Fruit fly (Drosophila melanogaster) whole organism, embryonic: ENCODE data around the gene CG12012.

Experiments used
- CG10543 ChIP-seq: fragments of 200-800 bp; sonication (Bioruptor generic); optimal IDR thresholded peaks from 3 replicates; lab custom pipeline; 2017; ENCODE audit warnings: missing biosample characterization, mild to moderate bottlenecking, missing genetic modification characterization, moderate library complexity
- CG10959 ChIP-seq: fragments of 200-800 bp; sonication (Bioruptor generic); IDR thresholded peaks from 2 replicates; pipeline ENCODE4 v1.3.6; 2022; ENCODE audit warnings: missing biosample characterization, missing genetic modification characterization
- CG12104 ChIP-seq: fragments of 200-800 bp; sonication (Bioruptor generic); optimal IDR thresholded peaks from 3 replicates; lab custom pipeline; 2016; ENCODE audit warnings: missing biosample characterization, missing genetic modification characterization
- CG12744 ChIP-seq: fragments of 200-800 bp; sonication (Bioruptor generic); optimal IDR thresholded peaks from 2 replicates; lab custom pipeline; 2016; ENCODE audit warnings: missing biosample characterization, missing genetic modification characterization
- CG13287 ChIP-seq: fragments of 200-800 bp; sonication (Bioruptor generic); IDR thresholded peaks from 2 replicates; pipeline ENCODE4 v1.3.6; 2022; ENCODE audit warnings: missing biosample characterization, missing genetic modification characterization; ENCODE audit not compliant: partially characterized antibody
- CG14014 ChIP-seq: fragments of 200-800 bp; sonication (Bioruptor generic); IDR thresholded peaks from 2 replicates; pipeline ENCODE4 v1.3.6; 2022; ENCODE audit warnings: missing biosample characterization, missing genetic modification characterization
- CG14050 ChIP-seq: fragments of 200-800 bp; sonication (Bioruptor generic); IDR thresholded peaks from 3 replicates; pipeline ENCODE4 v1.3.6; 2022; ENCODE audit warnings: missing biosample characterization, missing genetic modification characterization
- CG17829 ChIP-seq: fragments of 200-800 bp; optimal IDR thresholded peaks from 2 replicates; lab custom pipeline; 2019; ENCODE audit warnings: missing biosample characterization, mild to moderate bottlenecking, missing genetic modification characterization, moderate library complexity
- CG1832 ChIP-seq: fragments of 200-800 bp; sonication (Bioruptor generic); optimal IDR thresholded peaks from 2 replicates; lab custom pipeline; 2017; ENCODE audit warnings: missing biosample characterization, mild to moderate bottlenecking, missing genetic modification characterization, inconsistent platforms
- CG18476 ChIP-seq: fragments of 200-800 bp; sonication (Bioruptor generic); optimal IDR thresholded peaks from 2 replicates; lab custom pipeline; 2016; ENCODE audit warnings: missing biosample characterization, mild to moderate bottlenecking, missing genetic modification characterization
- CG2116 ChIP-seq: fragments of 200-800 bp; sonication (Bioruptor generic); optimal IDR thresholded peaks from 3 replicates; lab custom pipeline; 2018; ENCODE audit warnings: missing biosample characterization, mild to moderate bottlenecking, missing genetic modification characterization
- CG2129 ChIP-seq: fragments of 200-800 bp; sonication (Bioruptor generic); IDR thresholded peaks from 2 replicates; pipeline ENCODE4 v1.3.6; 2022; ENCODE audit warnings: missing biosample characterization, missing genetic modification characterization; ENCODE audit not compliant: partially characterized antibody
- CG2199 ChIP-seq: fragments of 200-800 bp; sonication (Bioruptor generic); IDR thresholded peaks from 3 replicates; pipeline ENCODE4 v1.3.6; 2022; ENCODE audit warnings: missing biosample characterization, missing genetic modification characterization
- CG32532 ChIP-seq: fragments of 200-800 bp; sonication (Bioruptor generic); IDR thresholded peaks from 2 replicates; pipeline ENCODE4 v1.3.6; 2022; ENCODE audit warnings: missing biosample characterization, missing genetic modification characterization
- CG9876 ChIP-seq: fragments of 200-800 bp; sonication (Bioruptor generic); optimal IDR thresholded peaks from 2 replicates; lab custom pipeline; 2016; ENCODE audit warnings: missing biosample characterization, missing genetic modification characterization
- Drgx ChIP-seq: fragments of 200-800 bp; sonication (Bioruptor generic); IDR thresholded peaks from 2 replicates; pipeline ENCODE4 v1.3.6; 2022; ENCODE audit warnings: missing biosample characterization, missing genetic modification characterization
- Ets97D ChIP-seq: fragments of 200-800 bp; sonication (Bioruptor generic); optimal IDR thresholded peaks from 3 replicates; lab custom pipeline; 2016; ENCODE audit warnings: missing biosample characterization, missing genetic modification characterization
- Fer2 ChIP-seq: fragments of 200-800 bp; sonication (Bioruptor generic); optimal IDR thresholded peaks from 2 replicates; lab custom pipeline; 2018; ENCODE audit warnings: missing biosample characterization, mild to moderate bottlenecking, missing genetic modification characterization, moderate library complexity
- HHEX ChIP-seq: fragments of 200-800 bp; sonication (Bioruptor generic); optimal IDR thresholded peaks from 3 replicates; lab custom pipeline; 2017; ENCODE audit warnings: missing biosample characterization, mild to moderate bottlenecking, missing genetic modification characterization, missing genetic modification reagents
- HmgD ChIP-seq: fragments of 200-800 bp; sonication (Bioruptor generic); optimal IDR thresholded peaks from 3 replicates; lab custom pipeline; 2016; ENCODE audit warnings: missing biosample characterization, missing genetic modification characterization
- Kr ChIP-seq: fragments of 200-800 bp; sonication (Bioruptor generic); optimal IDR thresholded peaks from 2 replicates; lab custom pipeline; 2017; ENCODE audit warnings: missing biosample characterization, mild to moderate bottlenecking, missing genetic modification characterization
- NC2β ChIP-seq: fragments of 200-800 bp; sonication (Bioruptor generic); optimal IDR thresholded peaks from 2 replicates; lab custom pipeline; 2016; ENCODE audit warnings: missing biosample characterization, missing genetic modification characterization
- Pdp1 ChIP-seq, 2 experiments: fragments of 200-800 bp; sonication (Bioruptor generic); optimal IDR thresholded peaks; 3 replicates each; lab custom pipeline; 2016; ENCODE audit warnings: missing biosample characterization in 2 of 2, missing genetic modification characterization in 2 of 2, mild to moderate bottlenecking in 1 of 2, moderate library complexity in 1 of 2
- Poxn ChIP-seq: fragments of 200-800 bp; sonication (Bioruptor generic); IDR thresholded peaks from 2 replicates; pipeline ENCODE4 v1.3.6; 2022; ENCODE audit warnings: missing biosample characterization, missing genetic modification characterization
- Ravus ChIP-seq: fragments of 200-800 bp; sonication (Bioruptor generic); IDR thresholded peaks from 2 replicates; pipeline ENCODE4 v1.3.6; 2022; ENCODE audit warnings: missing biosample characterization, missing genetic modification characterization
- Sry-β ChIP-seq: fragments of 200-800 bp; sonication (Bioruptor generic); optimal IDR thresholded peaks from 2 replicates; lab custom pipeline; 2018; ENCODE audit warnings: missing biosample characterization, mild to moderate bottlenecking, missing genetic modification characterization, moderate library complexity
- ap ChIP-seq: fragments of 200-800 bp; sonication (Bioruptor generic); IDR thresholded peaks from 2 replicates; pipeline ENCODE4 v1.3.6; 2022; ENCODE audit warnings: missing biosample characterization, missing genetic modification characterization
- ase ChIP-seq: fragments of 200-800 bp; sonication (Bioruptor generic); IDR thresholded peaks from 3 replicates; pipeline ENCODE4 v1.3.6; 2022; ENCODE audit warnings: missing biosample characterization, missing genetic modification characterization
- az2 ChIP-seq: fragments of 200-800 bp; sonication (Bioruptor generic); optimal IDR thresholded peaks from 3 replicates; lab custom pipeline; 2016; ENCODE audit warnings: missing biosample characterization, missing genetic modification characterization
- cato ChIP-seq: fragments of 200-800 bp; sonication (Bioruptor generic); optimal IDR thresholded peaks from 2 replicates; lab custom pipeline; 2016; ENCODE audit warnings: missing biosample characterization, missing genetic modification characterization, borderline replicate concordance
- ci ChIP-seq: fragments of 200-800 bp; sonication (Bioruptor generic); IDR thresholded peaks from 3 replicates; pipeline ENCODE4 v1.3.6; 2022; ENCODE audit warnings: missing biosample characterization, missing genetic modification characterization
- crp ChIP-seq, 2 experiments: fragments of 200-800 bp; sonication (Bioruptor generic); optimal IDR thresholded peaks; 2 replicates in 1 of 2; 3 replicates in 1 of 2; lab custom pipeline; 2017; ENCODE audit warnings: missing biosample characterization in 2 of 2, missing genetic modification characterization in 2 of 2, mild to moderate bottlenecking in 1 of 2, moderate library complexity in 1 of 2
- dati ChIP-seq: fragments of 200-800 bp; sonication (Bioruptor generic); IDR thresholded peaks from 2 replicates; pipeline ENCODE4 v1.3.6; 2022; ENCODE audit warnings: missing biosample characterization, missing genetic modification characterization
- dysf ChIP-seq: fragments of 200-800 bp; sonication (Bioruptor generic); IDR thresholded peaks from 3 replicates; pipeline ENCODE4 v1.3.6; 2022; ENCODE audit warnings: missing biosample characterization, missing genetic modification characterization
- ewg ChIP-seq: fragments of 200-800 bp; sonication (Bioruptor generic); optimal IDR thresholded peaks from 3 replicates; lab custom pipeline; 2017; ENCODE audit warnings: mild to moderate bottlenecking, missing biosample characterization, missing genetic modification reagents, missing genetic modification characterization
- fd96Cb ChIP-seq: fragments of 200-800 bp; sonication (Bioruptor generic); optimal IDR thresholded peaks from 2 replicates; lab custom pipeline; 2018; ENCODE audit warnings: missing biosample characterization, mild to moderate bottlenecking, missing genetic modification characterization, moderate library complexity
- gfzf ChIP-seq: fragments of 200-800 bp; sonication (Bioruptor generic); optimal IDR thresholded peaks from 2 replicates; lab custom pipeline; 2016; ENCODE audit warnings: missing biosample characterization, mild to moderate bottlenecking, missing genetic modification characterization, moderate library complexity
- oc ChIP-seq: fragments of 200-800 bp; sonication (Bioruptor generic); optimal IDR thresholded peaks from 2 replicates; lab custom pipeline; 2018; ENCODE audit warnings: missing biosample characterization, mild to moderate bottlenecking, missing genetic modification characterization, moderate library complexity
- odd ChIP-seq: fragments of 200-800 bp; sonication (Bioruptor generic); optimal IDR thresholded peaks from 2 replicates; lab custom pipeline; 2017; ENCODE audit warnings: missing biosample characterization, mild to moderate bottlenecking, missing genetic modification characterization
- peb ChIP-seq: fragments of 200-800 bp; sonication (Bioruptor generic); IDR thresholded peaks from 2 replicates; pipeline ENCODE4 v1.3.6; 2022; ENCODE audit warnings: missing biosample characterization, missing genetic modification characterization
- pzg ChIP-seq: fragments of 200-800 bp; sonication (Bioruptor generic); optimal IDR thresholded peaks from 3 replicates; lab custom pipeline; 2018; ENCODE audit warnings: missing biosample characterization, mild to moderate bottlenecking, missing genetic modification characterization, moderate library complexity
- sob ChIP-seq: fragments of 200-800 bp; sonication (Bioruptor generic); IDR thresholded peaks from 2 replicates; pipeline ENCODE4 v1.3.6; 2022; ENCODE audit warnings: missing biosample characterization, missing genetic modification characterization
- tgo ChIP-seq: fragments of 200-800 bp; sonication (Bioruptor generic); IDR thresholded peaks from 3 replicates; pipeline ENCODE4 v1.3.6; 2022; ENCODE audit warnings: missing biosample characterization, missing genetic modification characterization
- trem ChIP-seq: fragments of 200-800 bp; optimal IDR thresholded peaks from 3 replicates; lab custom pipeline; 2019; ENCODE audit warnings: missing biosample characterization, mild to moderate bottlenecking, missing genetic modification characterization, moderate library complexity
- tup ChIP-seq: fragments of 200-800 bp; sonication (Bioruptor generic); optimal IDR thresholded peaks from 2 replicates; lab custom pipeline; 2016; ENCODE audit warnings: missing biosample characterization, mild to moderate bottlenecking, missing genetic modification characterization, moderate library complexity
- twi ChIP-seq: fragments of 200-800 bp; optimal IDR thresholded peaks from 2 replicates; lab custom pipeline; 2019; ENCODE audit warnings: missing biosample characterization, mild to moderate bottlenecking, missing genetic modification characterization, moderate library complexity
- usp ChIP-seq: fragments of >200 bp; optimal IDR thresholded peaks from 2 replicates; lab custom pipeline; 2017; ENCODE audit warnings: missing biosample characterization, missing genetic modification characterization
- wdn ChIP-seq: fragments of 200-800 bp; sonication (Bioruptor generic); IDR thresholded peaks from 2 replicates; pipeline ENCODE4 v1.3.6; 2022; ENCODE audit warnings: missing biosample characterization, missing genetic modification characterization
- wor ChIP-seq: fragments of 200-800 bp; sonication (Bioruptor generic); IDR thresholded peaks from 2 replicates; pipeline ENCODE4 v1.3.6; 2022; ENCODE audit warnings: missing biosample characterization, missing genetic modification characterization

CG12012 gene

DNA sequence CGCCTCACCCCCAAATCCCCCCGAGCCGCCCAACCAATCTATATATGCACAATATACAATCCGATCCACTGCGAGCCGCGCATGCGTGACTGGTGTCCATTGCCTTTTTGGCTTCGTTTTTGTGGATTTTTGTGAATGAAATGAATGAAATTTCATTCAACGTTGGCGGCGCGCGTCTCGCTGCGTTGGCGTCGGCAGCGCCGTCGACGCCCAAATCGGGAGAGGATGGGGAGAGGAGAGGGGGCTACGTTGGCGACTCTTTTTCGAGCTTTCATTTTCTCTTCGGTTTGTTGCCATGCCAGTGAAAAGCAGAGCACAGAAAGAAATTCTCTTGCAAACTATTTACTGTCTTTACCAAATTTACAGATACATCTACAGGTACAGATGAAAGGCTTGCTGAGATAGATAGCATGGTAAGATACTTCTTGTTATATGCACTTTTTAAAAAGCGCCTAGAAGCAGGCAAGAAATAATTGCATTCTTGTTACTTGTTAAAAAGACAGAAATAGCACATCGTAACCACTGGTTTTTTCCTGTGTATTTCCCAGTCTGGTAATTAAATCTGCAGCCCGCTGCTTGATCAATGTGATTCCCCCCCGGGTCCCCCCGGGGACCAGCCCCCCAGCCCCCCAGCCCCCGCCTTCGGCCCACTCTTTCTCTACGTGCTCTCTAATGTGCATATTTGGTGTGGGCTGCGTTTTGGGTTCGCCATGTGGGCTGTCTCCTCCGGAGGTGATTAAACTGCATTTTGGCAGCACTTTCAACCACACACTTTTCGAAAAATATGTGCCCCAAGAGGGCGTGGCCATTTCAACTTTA lies 3.9 kb downstream of the CG12012 start (continued):
- peak; percentile 5 for TF ChIP-seq twi (tag; lab: Kevin White, UChicago)
- TF ChIP-seq ap, result peak; percentile 22; the same call in 1 of the 2 replicates
- TF ChIP-seq CG10543 (GFP tag; lab: Kevin White, UChicago), result no peak
- TF ChIP-seq usp (GFP tag; lab: Kevin White, UChicago), result no peak
- TF ChIP-seq wdn (GFP tag; lab: Robert Waterston, UW), result no peak
- peak; percentile 23; the same call in 1 of the 3 replicates for TF ChIP-seq CG14050 (GFP tag; lab: Robert Waterston, UW)
- TF ChIP-seq NC2β, result no peak
- no peak for TF ChIP-seq CG2129 (GFP tag; lab: Robert Waterston, UW)
- no peak for TF ChIP-seq HmgD (GFP tag; lab: Kevin White, UChicago)
- TF ChIP-seq CG9876, result no peak
- TF ChIP-seq odd (GFP tag; lab: Kevin White, UChicago), result peak; percentile 5
- no peak for TF ChIP-seq CG32532 (GFP tag; lab: Robert Waterston, UW)
- no peak for TF ChIP-seq CG12744
- no peak for TF ChIP-seq CG14014 (GFP tag; lab: Robert Waterston, UW)
- TF ChIP-seq CG2199, result peak; percentile 25; the same call in 1 of the 3 replicates
- no peak for TF ChIP-seq Ravus (GFP tag; lab: Robert Waterston, UW)
- TF ChIP-seq HHEX (GFP tag; lab: Kevin White, UChicago), result no peak
- peak; percentile 47 for TF ChIP-seq CG17829 (tag; lab: Kevin White, UChicago)
- no peak for TF ChIP-seq tup (GFP tag; lab: Kevin White, UChicago)
- TF ChIP-seq dati (GFP tag; lab: Robert Waterston, UW), result no peak
- peak; percentile 76 for TF ChIP-seq Drgx (GFP tag; lab: Robert Waterston, UW)
- TF ChIP-seq gfzf (GFP tag; lab: Kevin White, UChicago), result no peak
- no peak for TF ChIP-seq Sry-β (GFP tag; lab: Kevin White, UChicago)
- TF ChIP-seq CG18476 (GFP tag; lab: Kevin White, UChicago), result no peak
- TF ChIP-seq ci (GFP tag; lab: Robert Waterston, UW), result peak; percentile 77
- TF ChIP-seq ewg (GFP tag; lab: Kevin White, UChicago), result peak; percentile 50
- peak; percentile 45; the same call in 1 of the 3 replicates for TF ChIP-seq dysf (GFP tag; lab: Robert Waterston, UW)
- TF ChIP-seq trem (tag; lab: Kevin White, UChicago), result peak; percentile 22
- no peak for TF ChIP-seq peb (GFP tag; lab: Robert Waterston, UW)
- no peak for TF ChIP-seq pzg
- no peak for TF ChIP-seq CG10959 (GFP tag; lab: Robert Waterston, UW)
- no peak for TF ChIP-seq crp (GFP tag; optimal IDR thresholded peaks at IDR 0.05; lab: Kevin White, UChicago)
- TF ChIP-seq tgo, result peak; percentile 45; the same call in 2 of the 3 replicates
- no peak for TF ChIP-seq CG13287 (GFP tag; lab: Robert Waterston, UW)
- TF ChIP-seq Fer2, result no peak
- peak; percentile 58 for TF ChIP-seq fd96Cb (tag; lab: Kevin White, UChicago)
- peak; percentile 45 for TF ChIP-seq az2
- no peak for TF ChIP-seq Ets97D (GFP tag; lab: Kevin White, UChicago)
- TF ChIP-seq oc (tag; lab: Kevin White, UChicago), result peak; percentile 73
- TF ChIP-seq CG1832 (GFP tag; lab: Kevin White, UChicago), result no peak
- TF ChIP-seq Pdp1 (GFP tag; optimal IDR thresholded peaks at IDR 0.05; lab: Kevin White, UChicago), result peak in 1 of 2 experiments; percentile 12
- TF ChIP-seq CG2116, result no peak
- no peak for TF ChIP-seq ase (GFP tag; lab: Robert Waterston, UW)
- TF ChIP-seq Poxn (GFP tag; lab: Robert Waterston, UW), result no peak
- peak; percentile 56; the same call in 1 of the 2 replicates for TF ChIP-seq wor (GFP tag; lab: Robert Waterston, UW)
- no peak for TF ChIP-seq cato (GFP tag; lab: Kevin White, UChicago)
- TF ChIP-seq Kr (GFP tag; lab: Kevin White, UChicago), result no peak
- peak; percentile 19; the same call in 1 of the 2 replicates for TF ChIP-seq sob (GFP tag; lab: Robert Waterston, UW)
- no peak for TF ChIP-seq CG12104 (GFP tag; lab: Kevin White, UChicago)
